Worm (Caenorhabditis elegans) whole organism, early embryonic: ENCODE measurements around the gene ddx-19.

Source experiments
- ama-1 ChIP-seq: fragments of 150-350 bp; optimal IDR thresholded peaks from 2 replicates; lab custom pipeline; 2014
- ceh-13 ChIP-seq: fragments of 200-800 bp; sonication (Bioruptor generic); optimal IDR thresholded peaks from 2 replicates; lab custom pipeline; 2018; ENCODE audit warnings: mild to moderate bottlenecking, missing genetic modification characterization, missing compliant biosample characterization
- ets-7 ChIP-seq: sonication (generic microtip); optimal IDR thresholded peaks from 2 replicates; lab custom pipeline; 2016; ENCODE audit warnings: missing genotype, missing genetic modification characterization, missing compliant biosample characterization
- flt-1 ChIP-seq: fragments of 200-800 bp; sonication (Bioruptor generic); IDR thresholded peaks from 2 replicates; pipeline ENCODE4 v1.3.6; 2022; ENCODE audit warnings: missing genetic modification characterization, missing compliant biosample characterization
- hmbx-1 ChIP-seq: sonication (generic microtip); optimal IDR thresholded peaks from 2 replicates; lab custom pipeline; 2016; ENCODE audit warnings: mild to moderate bottlenecking, missing genetic modification characterization, missing compliant biosample characterization
- hmg-4 ChIP-seq: fragments of 200-800 bp; sonication (Bioruptor generic); optimal IDR thresholded peaks from 2 replicates; lab custom pipeline; 2018; ENCODE audit warnings: mild to moderate bottlenecking, missing genetic modification characterization, missing compliant biosample characterization
- tbx-37 ChIP-seq: fragments of 200-800 bp; sonication (Bioruptor generic); conservative IDR thresholded peaks from 2 replicates; pipeline ENCODE4 v1.3.6; 2022; ENCODE audit warnings: missing genetic modification reagents, missing genetic modification characterization, missing compliant biosample characterization

- TF ChIP-seq flt-1 (GFP tag; lab: Robert Waterston, UW) (no peak), tbx-37 (no peak), ceh-13 (GFP tag; lab: Kevin White, UChicago) (no peak), ama-1 (lab: Kevin White, UChicago) (no peak), hmbx-1 (tag; lab: Kevin White, UChicago) (no peak), ets-7 (no peak), hmg-4 (GFP tag; lab: Kevin White, UChicago) (no peak)
Observed at ce11 chrII:8866844-8867243, 17.9 kb upstream of the ddx-19 start.
